Fruit fly (Drosophila melanogaster) whole organism, embryonic: ENCODE data around the gene CG5835.
A peak's percentile ranks its signal among the peaks of the same experiment; 100 is the strongest.

Source experiments
- CG10462 ChIP-seq: fragments of 200-800 bp; sonication (Bioruptor generic); optimal IDR thresholded peaks from 2 replicates; lab custom pipeline; 2016; ENCODE audit warnings: missing biosample characterization, missing genetic modification characterization
- CG12769 ChIP-seq: fragments of 200-800 bp; sonication (Bioruptor generic); optimal IDR thresholded peaks from 2 replicates; lab custom pipeline; 2019; ENCODE audit warnings: missing biosample characterization, mild to moderate bottlenecking, missing genetic modification characterization, moderate library complexity
- CG13894 ChIP-seq: fragments of 200-800 bp; sonication (Bioruptor generic); optimal IDR thresholded peaks from 3 replicates; lab custom pipeline; 2018; ENCODE audit warnings: missing biosample characterization, mild to moderate bottlenecking, missing genetic modification characterization, moderate library complexity
- CG14014 ChIP-seq: fragments of 200-800 bp; sonication (Bioruptor generic); IDR thresholded peaks from 2 replicates; pipeline ENCODE4 v1.3.6; 2022; ENCODE audit warnings: missing biosample characterization, missing genetic modification characterization
- CG14050 ChIP-seq: fragments of 200-800 bp; sonication (Bioruptor generic); IDR thresholded peaks from 3 replicates; pipeline ENCODE4 v1.3.6; 2022; ENCODE audit warnings: missing biosample characterization, missing genetic modification characterization
- CG16813 ChIP-seq: fragments of 200-800 bp; sonication (Bioruptor generic); IDR thresholded peaks from 3 replicates; pipeline ENCODE4 v1.3.6; 2022; ENCODE audit warnings: missing biosample characterization, missing genetic modification characterization; ENCODE audit not compliant: partially characterized antibody
- CG16815 ChIP-seq: fragments of 200-800 bp; sonication (Bioruptor generic); optimal IDR thresholded peaks from 3 replicates; lab custom pipeline; 2017; ENCODE audit warnings: missing biosample characterization, mild to moderate bottlenecking, missing genetic modification characterization
- CG1832 ChIP-seq: fragments of 200-800 bp; sonication (Bioruptor generic); optimal IDR thresholded peaks from 2 replicates; lab custom pipeline; 2017; ENCODE audit warnings: missing biosample characterization, mild to moderate bottlenecking, missing genetic modification characterization, inconsistent platforms
- CG30020 ChIP-seq: fragments of 200-800 bp; optimal IDR thresholded peaks from 2 replicates; lab custom pipeline; 2019; ENCODE audit warnings: missing biosample characterization, mild to moderate bottlenecking, missing genetic modification characterization, moderate library complexity
- CG34376 ChIP-seq: fragments of 200-800 bp; sonication (Bioruptor generic); optimal IDR thresholded peaks from 2 replicates; lab custom pipeline; 2018; ENCODE audit warnings: missing biosample characterization, mild to moderate bottlenecking, missing genetic modification characterization
- CG4360 ChIP-seq: fragments of 200-800 bp; sonication (Bioruptor generic); IDR thresholded peaks from 2 replicates; pipeline ENCODE4 v1.3.6; 2022; ENCODE audit warnings: missing biosample characterization, missing genetic modification characterization
- CG6175 ChIP-seq: fragments of 200-800 bp; sonication (Bioruptor generic); IDR thresholded peaks from 3 replicates; pipeline ENCODE4 v1.3.6; 2022; ENCODE audit warnings: missing biosample characterization, missing genetic modification characterization
- CG6654 ChIP-seq: fragments of 200-800 bp; sonication (Bioruptor generic); optimal IDR thresholded peaks from 2 replicates; lab custom pipeline; 2017; ENCODE audit warnings: missing biosample characterization, mild to moderate bottlenecking, missing genetic modification characterization
- CG6765 ChIP-seq: fragments of 200-800 bp; sonication (Bioruptor generic); optimal IDR thresholded peaks from 3 replicates; lab custom pipeline; 2017; ENCODE audit warnings: missing biosample characterization, mild to moderate bottlenecking, missing genetic modification characterization
- CG7987 ChIP-seq: fragments of 200-800 bp; sonication (Bioruptor generic); optimal IDR thresholded peaks from 2 replicates; lab custom pipeline; 2018; ENCODE audit warnings: missing biosample characterization, mild to moderate bottlenecking, missing genetic modification characterization, moderate library complexity
- CG8359 ChIP-seq: fragments of 200-800 bp; sonication (Bioruptor generic); optimal IDR thresholded peaks from 2 replicates; lab custom pipeline; 2017; ENCODE audit warnings: missing biosample characterization, mild to moderate bottlenecking, missing genetic modification characterization, borderline replicate concordance
- CG9817 ChIP-seq: fragments of 200-800 bp; sonication (Bioruptor generic); optimal IDR thresholded peaks from 2 replicates; lab custom pipeline; 2018; ENCODE audit warnings: missing biosample characterization, mild to moderate bottlenecking, missing genetic modification characterization, moderate library complexity
- E2f2 ChIP-seq: fragments of 200-800 bp; sonication (Bioruptor generic); IDR thresholded peaks from 2 replicates; pipeline ENCODE4 v1.3.6; 2022; ENCODE audit warnings: missing biosample characterization, missing genetic modification characterization
- Elba2 ChIP-seq: fragments of 200-800 bp; sonication (Bioruptor generic); optimal IDR thresholded peaks from 3 replicates; lab custom pipeline; 2016; ENCODE audit warnings: missing biosample characterization, missing genetic modification characterization
- Fer1 ChIP-seq: fragments of 200-800 bp; sonication (Bioruptor generic); optimal IDR thresholded peaks from 2 replicates; lab custom pipeline; 2017; ENCODE audit warnings: missing biosample characterization, mild to moderate bottlenecking, missing genetic modification characterization
- Fer3 ChIP-seq: fragments of 200-800 bp; sonication (Bioruptor generic); optimal IDR thresholded peaks from 2 replicates; lab custom pipeline; 2018; ENCODE audit warnings: missing biosample characterization, mild to moderate bottlenecking, missing genetic modification characterization, moderate library complexity
- Gug ChIP-seq: fragments of 200-800 bp; sonication (Bioruptor generic); IDR thresholded peaks from 4 replicates; pipeline ENCODE4 v1.3.6; 2022; ENCODE audit warnings: missing biosample characterization, missing genetic modification characterization
- Lim3 ChIP-seq: fragments of 200-800 bp; sonication (Bioruptor generic); IDR thresholded peaks from 2 replicates; pipeline ENCODE4 v1.3.6; 2022; ENCODE audit warnings: missing biosample characterization, missing genetic modification characterization
- MTF-1 ChIP-seq: fragments of 200-800 bp; sonication (Bioruptor generic); optimal IDR thresholded peaks from 2 replicates; lab custom pipeline; 2018; ENCODE audit warnings: missing biosample characterization, mild to moderate bottlenecking, missing genetic modification characterization, borderline replicate concordance
- Mad ChIP-seq: fragments of 200-800 bp; sonication (Bioruptor generic); optimal IDR thresholded peaks from 2 replicates; lab custom pipeline; 2016; ENCODE audit warnings: missing biosample characterization, missing genetic modification characterization
- Mrtf ChIP-seq: fragments of 200-800 bp; sonication (Bioruptor generic); IDR thresholded peaks from 3 replicates; pipeline ENCODE4 v1.3.6; 2022; ENCODE audit warnings: missing biosample characterization, missing genetic modification characterization
- NFAT ChIP-seq: fragments of 200-800 bp; sonication (Bioruptor generic); IDR thresholded peaks from 2 replicates; pipeline ENCODE4 v1.3.6; 2022; ENCODE audit warnings: missing biosample characterization, missing genetic modification characterization
- NK7.1 ChIP-seq: fragments of 200-800 bp; sonication (Bioruptor generic); optimal IDR thresholded peaks from 3 replicates; lab custom pipeline; 2016; ENCODE audit warnings: missing biosample characterization, missing genetic modification characterization
- Oli ChIP-seq: fragments of 200-800 bp; sonication (Bioruptor generic); optimal IDR thresholded peaks from 2 replicates; lab custom pipeline; 2018; ENCODE audit warnings: missing biosample characterization, mild to moderate bottlenecking, missing genetic modification characterization, moderate library complexity
- Stat92E ChIP-seq, 3 experiments: fragments of >200 bp in 2 of 3; fragments of 200-800 bp in 1 of 3; sonication (Bioruptor generic) in 1 of 3; optimal IDR thresholded peaks; 2 replicates each; lab custom pipeline; 2017 to 2019; ENCODE audit warnings: missing biosample characterization in 3 of 3, missing genetic modification characterization in 3 of 3, mild to moderate bottlenecking in 1 of 3, moderate library complexity in 1 of 3
- al ChIP-seq: fragments of 200-800 bp; sonication (Bioruptor generic); IDR thresholded peaks from 2 replicates; pipeline ENCODE4 v1.3.6; 2022; ENCODE audit warnings: missing biosample characterization, missing genetic modification characterization
- chif ChIP-seq, 2 experiments: fragments of 200-800 bp; sonication (Bioruptor generic); optimal IDR thresholded peaks; 3 replicates each; lab custom pipeline; 2016; ENCODE audit warnings: missing biosample characterization in 2 of 2, missing genetic modification characterization in 2 of 2
- emc ChIP-seq: fragments of 200-800 bp; sonication (Bioruptor generic); optimal IDR thresholded peaks from 2 replicates; lab custom pipeline; 2016; ENCODE audit warnings: missing biosample characterization, missing genetic modification characterization
- ems ChIP-seq: fragments of 200-800 bp; sonication (Bioruptor generic); optimal IDR thresholded peaks from 3 replicates; lab custom pipeline; 2016; ENCODE audit warnings: missing biosample characterization, missing genetic modification characterization
- fd96Cb ChIP-seq: fragments of 200-800 bp; sonication (Bioruptor generic); optimal IDR thresholded peaks from 2 replicates; lab custom pipeline; 2018; ENCODE audit warnings: missing biosample characterization, mild to moderate bottlenecking, missing genetic modification characterization, moderate library complexity
- ftz-f1 ChIP-seq: fragments of 200-800 bp; sonication (Bioruptor generic); optimal IDR thresholded peaks from 2 replicates; lab custom pipeline; 2016; ENCODE audit warnings: missing biosample characterization, missing genetic modification characterization
- hbn ChIP-seq: fragments of 200-800 bp; sonication (Bioruptor generic); IDR thresholded peaks from 2 replicates; pipeline ENCODE4 v1.3.6; 2022; ENCODE audit warnings: missing biosample characterization, missing genetic modification characterization; ENCODE audit not compliant: partially characterized antibody
- lbe ChIP-seq: fragments of 200-800 bp; sonication (Bioruptor generic); optimal IDR thresholded peaks from 2 replicates; lab custom pipeline; 2016; ENCODE audit warnings: missing biosample characterization, mild to moderate bottlenecking, missing genetic modification characterization
- pnt ChIP-seq: fragments of 200-800 bp; sonication (Bioruptor generic); optimal IDR thresholded peaks from 3 replicates; lab custom pipeline; 2016; ENCODE audit warnings: missing biosample characterization, missing genetic modification characterization
- ro ChIP-seq: fragments of 200-800 bp; sonication (Bioruptor generic); IDR thresholded peaks from 2 replicates; pipeline ENCODE4 v1.3.6; 2022; ENCODE audit warnings: missing biosample characterization, missing genetic modification characterization
- row ChIP-seq: fragments of 200-800 bp; sonication (Bioruptor generic); IDR thresholded peaks from 3 replicates; pipeline ENCODE4 v1.3.6; 2022; ENCODE audit warnings: missing biosample characterization, missing genetic modification characterization
- sima ChIP-seq: fragments of 200-800 bp; sonication (Bioruptor generic); optimal IDR thresholded peaks from 2 replicates; lab custom pipeline; 2016; ENCODE audit warnings: missing biosample characterization, missing genetic modification characterization
- sr ChIP-seq: fragments of 200-800 bp; sonication (Bioruptor generic); IDR thresholded peaks from 3 replicates; pipeline ENCODE4 v1.3.6; 2022; ENCODE audit warnings: missing biosample characterization, missing genetic modification characterization
- trem ChIP-seq: fragments of 200-800 bp; optimal IDR thresholded peaks from 3 replicates; lab custom pipeline; 2019; ENCODE audit warnings: missing biosample characterization, mild to moderate bottlenecking, missing genetic modification characterization, moderate library complexity
- twi ChIP-seq: fragments of 200-800 bp; optimal IDR thresholded peaks from 2 replicates; lab custom pipeline; 2019; ENCODE audit warnings: missing biosample characterization, mild to moderate bottlenecking, missing genetic modification characterization, moderate library complexity
- tx ChIP-seq: fragments of 200-800 bp; sonication (Bioruptor generic); optimal IDR thresholded peaks from 2 replicates; lab custom pipeline; 2016; ENCODE audit warnings: missing biosample characterization, missing genetic modification characterization
- unpg ChIP-seq: fragments of 200-800 bp; sonication (Bioruptor generic); optimal IDR thresholded peaks from 3 replicates; lab custom pipeline; 2018; ENCODE audit warnings: missing biosample characterization, mild to moderate bottlenecking, missing genetic modification characterization, moderate library complexity
- wdn ChIP-seq: fragments of 200-800 bp; sonication (Bioruptor generic); IDR thresholded peaks from 2 replicates; pipeline ENCODE4 v1.3.6; 2022; ENCODE audit warnings: missing biosample characterization, missing genetic modification characterization
- zen ChIP-seq: fragments of 200-800 bp; sonication (Bioruptor generic); optimal IDR thresholded peaks from 3 replicates; lab custom pipeline; 2018; ENCODE audit warnings: missing biosample characterization, mild to moderate bottlenecking, missing genetic modification characterization, moderate library complexity
- zfh2 ChIP-seq: fragments of 200-800 bp; sonication (Bioruptor generic); optimal IDR thresholded peaks from 2 replicates; lab custom pipeline; 2016; ENCODE audit warnings: missing biosample characterization, missing genetic modification characterization

CG5835 gene

DNA sequence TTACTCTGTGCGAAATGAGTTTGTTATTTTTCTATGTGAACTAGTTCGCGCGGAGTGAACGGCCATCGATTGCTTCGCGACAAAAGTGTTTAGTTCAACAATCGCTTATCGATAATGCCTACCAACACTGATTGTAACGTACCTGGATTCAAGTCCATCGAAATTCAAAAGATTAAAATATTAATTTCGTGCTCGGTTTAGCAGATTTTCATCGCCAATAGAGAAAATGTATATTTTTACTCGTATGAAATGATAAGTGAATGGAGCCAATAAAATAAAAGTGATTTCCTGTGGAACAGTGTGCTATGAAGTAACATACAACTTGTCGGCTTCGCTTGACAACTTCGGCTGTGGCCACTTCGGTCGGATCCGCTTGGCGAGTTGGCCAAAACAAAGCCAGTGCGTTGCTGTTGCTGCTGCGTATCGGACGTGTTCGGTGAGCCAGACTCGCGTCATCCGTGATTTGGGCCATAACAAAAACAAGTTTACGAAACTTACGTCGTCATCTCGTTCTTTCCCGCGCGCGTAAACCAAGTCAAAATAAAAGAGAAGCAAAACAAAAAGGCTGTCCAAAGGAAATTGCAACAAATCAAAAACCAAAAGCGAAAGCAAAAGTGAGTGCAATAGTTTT is 26.9 kb upstream of the CG5835 start, which contains the start of the genes CG5555 and myd (continued):
- TF ChIP-seq CG30020 (tag; lab: Kevin White, UChicago) (no peak), Elba2 (no peak), sr (GFP tag; lab: Robert Waterston, UW) (no peak), CG6175 (GFP tag; lab: Robert Waterston, UW) (no peak), Fer3 (tag; lab: Kevin White, UChicago) (no peak), CG10462 (no peak), CG34376 (GFP tag; lab: Kevin White, UChicago) (no peak), row (GFP tag; lab: Robert Waterston, UW) (peak; percentile 47; the same call in 1 of the 3 replicates), CG14050 (no peak), CG8359 (no peak), sima (GFP tag; lab: Kevin White, UChicago) (no peak), CG6765 (GFP tag; lab: Kevin White, UChicago) (no peak), zen (tag; lab: Kevin White, UChicago) (peak; percentile 6), ems (no peak), NK7.1 (GFP tag; lab: Kevin White, UChicago) (peak; percentile 30), CG7987 (GFP tag; lab: Kevin White, UChicago) (no peak), lbe (GFP tag; lab: Kevin White, UChicago) (peak; percentile 65), ro (GFP tag; lab: Robert Waterston, UW) (no peak), Oli (tag; lab: Kevin White, UChicago) (no peak), unpg (GFP tag; lab: Kevin White, UChicago) (peak; percentile 46), CG1832 (GFP tag; lab: Kevin White, UChicago) (no peak), CG14014 (GFP tag; lab: Robert Waterston, UW) (peak; percentile 56; the same call in 1 of the 2 replicates), Mad (GFP tag; lab: Kevin White, UChicago) (peak; percentile 18), fd96Cb (tag; lab: Kevin White, UChicago) (no peak), CG12769 (tag; lab: Kevin White, UChicago) (peak; percentile 53), CG6654 (GFP tag; lab: Kevin White, UChicago) (no peak), Mrtf (GFP tag; lab: Robert Waterston, UW) (no peak), emc (no peak), hbn (peak; percentile 38; the same call in 1 of the 2 replicates), ftz-f1 (no peak), Lim3 (GFP tag; lab: Robert Waterston, UW) (no peak), CG4360 (GFP tag; lab: Robert Waterston, UW) (no peak), MTF-1 (GFP tag; lab: Kevin White, UChicago) (no peak), zfh2 (GFP tag; lab: Kevin White, UChicago) (peak; percentile 40), CG9817 (tag; lab: Kevin White, UChicago) (peak; percentile 0), trem (tag; lab: Kevin White, UChicago) (peak; percentile 36), tx (GFP tag; lab: Kevin White, UChicago) (peak; percentile 27), twi (tag; lab: Kevin White, UChicago) (no peak), CG13894 (tag; lab: Kevin White, UChicago) (peak; percentile 46), CG16815 (GFP tag; lab: Kevin White, UChicago) (no peak), wdn (no peak), pnt (no peak), Gug (GFP tag; lab: Robert Waterston, UW) (no peak), al (GFP tag; lab: Robert Waterston, UW) (no peak), Fer1 (GFP tag; lab: Kevin White, UChicago) (peak; percentile 55), chif (GFP tag; optimal IDR thresholded peaks at IDR 0.05; lab: Kevin White, UChicago) (no peak), E2f2 (GFP tag; lab: Robert Waterston, UW) (peak; percentile 86), Stat92E (GFP tag; optimal IDR thresholded peaks at IDR 0.05; lab: Kevin White, UChicago) (peak in 1 of 3 experiments; percentile 22), CG16813 (GFP tag; lab: Robert Waterston, UW) (peak; percentile 68), NFAT (GFP tag; lab: Robert Waterston, UW) (0 out of 2 replicates have a peak, but pooled peaks have one; percentile 48)
